Worm (Caenorhabditis elegans): ENCODE data around the gene vha-15.

- TF ChIP-seq ceh-82 (tag; optimal IDR thresholded peaks at IDR 0.05) = no peak
- TF ChIP-seq blmp-1 (tag; optimal IDR thresholded peaks at IDR 0.05; ENCODE audit: insufficient read depth) = no peak
- TF ChIP-seq lin-39 (tag; optimal IDR thresholded peaks at IDR 0.05) = no peak
- no peak for TF ChIP-seq nhr-77 (tag; optimal IDR thresholded peaks at IDR 0.05)
- TF ChIP-seq fos-1 (tag; optimal IDR thresholded peaks at IDR 0.05) = no peak
- no peak for TF ChIP-seq ama-1 (optimal IDR thresholded peaks at IDR 0.05)
- no peak for TF ChIP-seq lin-13 (GFP tag; optimal IDR thresholded peaks at IDR 0.05)
- no peak for TF ChIP-seq egl-27 (tag; optimal IDR thresholded peaks at IDR 0.05)
- no peak for TF ChIP-seq peb-1 (tag; optimal IDR thresholded peaks at IDR 0.05)
- TF ChIP-seq zag-1 (tag; optimal IDR thresholded peaks at IDR 0.05) = no peak
- TF ChIP-seq ztf-11 (tag; optimal IDR thresholded peaks at IDR 0.05) = no peak
These were observed 23.3 kb downstream of the vha-15 start, which contains the start of gene AH9.3 for ce11 chrX:2261003-2261402.
